Fruit fly (Drosophila melanogaster): Measurements from ENCODE around the gene lsn.
A peak's percentile ranks its signal among the peaks of the same experiment; 100 is the strongest.

Gene lsn

DNA sequence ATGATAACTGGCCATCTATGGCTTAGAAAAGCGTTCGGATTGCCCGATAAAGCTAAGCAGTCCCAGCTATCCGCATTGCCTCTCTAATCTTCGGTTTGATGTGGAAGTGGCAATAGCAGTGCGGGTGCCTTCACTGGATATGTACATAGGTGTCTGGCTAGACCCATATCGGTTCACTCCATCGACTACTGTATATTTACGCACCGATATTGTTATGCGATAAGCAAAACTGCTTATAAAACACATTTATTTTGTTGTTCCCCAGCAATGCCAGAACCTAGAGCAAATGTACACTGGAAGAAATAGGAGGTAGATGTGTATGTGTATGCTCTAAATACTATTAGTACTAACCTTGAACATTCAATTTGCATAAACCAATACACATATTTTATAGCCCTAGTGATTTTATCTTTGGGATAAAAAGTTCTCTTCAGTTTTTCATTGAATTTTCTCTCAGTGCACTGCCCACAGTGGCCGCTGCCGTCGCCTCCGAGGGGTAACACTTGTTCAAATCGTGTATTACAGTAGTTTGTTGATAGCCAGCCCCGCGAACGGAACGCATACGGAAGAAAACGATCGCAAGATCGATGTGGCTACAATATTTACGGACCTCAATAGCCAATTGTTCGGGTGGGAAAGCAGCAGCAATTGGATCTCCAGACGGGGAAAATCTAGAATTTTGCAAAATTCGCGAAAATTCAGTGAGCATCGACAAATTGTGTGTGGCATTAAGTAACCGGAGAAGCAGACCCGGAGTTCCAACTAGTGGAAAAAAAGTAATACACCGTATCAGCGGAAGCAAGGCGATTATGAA, 5.4 kb downstream of the lsn start, which contains the start of gene CG31431 (continued):
- peak; percentile 94 for TF ChIP-seq tup (GFP tag; optimal IDR thresholded peaks at IDR 0.05)
- peak; percentile 98 for TF ChIP-seq CG2678 (tag; optimal IDR thresholded peaks at IDR 0.05)
- TF ChIP-seq gt (GFP tag; IDR thresholded peaks at IDR 0.05) = peak; percentile 88
- peak; percentile 90 for TF ChIP-seq Spps (tag; optimal IDR thresholded peaks at IDR 0.05)
- peak; percentile 79 for TF ChIP-seq crol (GFP tag; IDR thresholded peaks at IDR 0.05)
- TF ChIP-seq sqz (GFP tag; optimal IDR thresholded peaks at IDR 0.05) = peak; percentile 92
- TF ChIP-seq fd3F (GFP tag; optimal IDR thresholded peaks at IDR 0.05) = peak; percentile 96
- TF ChIP-seq CG12942 (GFP tag; optimal IDR thresholded peaks at IDR 0.05) = peak; percentile 95
- TF ChIP-seq CG33213 (GFP tag; optimal IDR thresholded peaks at IDR 0.05) = peak; percentile 97
- peak; percentile 97 for TF ChIP-seq so (GFP tag; IDR thresholded peaks at IDR 0.05)
- peak; percentile 77 for TF ChIP-seq CG30020 (tag; optimal IDR thresholded peaks at IDR 0.05)
- peak; percentile 96 for TF ChIP-seq CG12155 (GFP tag; optimal IDR thresholded peaks at IDR 0.05)
- TF ChIP-seq CG10959 (GFP tag; IDR thresholded peaks at IDR 0.05) = peak; percentile 95
- TF ChIP-seq CG43689 (GFP tag; IDR thresholded peaks at IDR 0.05) = peak; percentile 95
- TF ChIP-seq CG6272 (GFP tag; IDR thresholded peaks at IDR 0.05) = peak; percentile 94
- TF ChIP-seq knrl (GFP tag; IDR thresholded peaks at IDR 0.05; ENCODE audit: partially characterized antibody) = no peak
- TF ChIP-seq CG10543 (GFP tag; optimal IDR thresholded peaks at IDR 0.05) = peak; percentile 97
- TF ChIP-seq Dip3 (GFP tag; optimal IDR thresholded peaks at IDR 0.05) = peak; percentile 97
- peak; percentile 95 for TF ChIP-seq CG31224 (GFP tag; IDR thresholded peaks at IDR 0.05)
- TF ChIP-seq lilli (GFP tag; optimal IDR thresholded peaks at IDR 0.05) = peak; percentile 98
- no peak for TF ChIP-seq Bgb (GFP tag; IDR thresholded peaks at IDR 0.05; ENCODE audit: partially characterized antibody)
- TF ChIP-seq CG2120 (GFP tag; optimal IDR thresholded peaks at IDR 0.05) = peak; percentile 99
- TF ChIP-seq nerfin-2 (GFP tag; IDR thresholded peaks at IDR 0.05; ENCODE audit: partially characterized antibody) = no peak
- peak; percentile 90 for TF ChIP-seq CG8359 (GFP tag; optimal IDR thresholded peaks at IDR 0.05; ENCODE audit: borderline replicate concordance)
- peak; percentile 89 for TF ChIP-seq gcm2 (GFP tag; optimal IDR thresholded peaks at IDR 0.05)
- peak; percentile 97 for TF ChIP-seq Side (GFP tag; optimal IDR thresholded peaks at IDR 0.05)
- TF ChIP-seq peb (GFP tag; IDR thresholded peaks at IDR 0.05) = peak; percentile 90
- no peak for TF ChIP-seq inv (GFP tag; IDR thresholded peaks at IDR 0.05; ENCODE audit: partially characterized antibody)
- TF ChIP-seq Elba2 (GFP tag; optimal IDR thresholded peaks at IDR 0.05) = peak; percentile 41
- peak; percentile 96 for TF ChIP-seq CG18476 (GFP tag; optimal IDR thresholded peaks at IDR 0.05)
- TF ChIP-seq btn (GFP tag; optimal IDR thresholded peaks at IDR 0.05) = peak; percentile 91
- peak; percentile 97 for TF ChIP-seq CG12391 (tag; optimal IDR thresholded peaks at IDR 0.05)
- TF ChIP-seq CG5953 (GFP tag; IDR thresholded peaks at IDR 0.05) = peak; percentile 86
- peak; percentile 94 for TF ChIP-seq CG10462 (GFP tag; optimal IDR thresholded peaks at IDR 0.05)
- TF ChIP-seq CG17359 (tag; optimal IDR thresholded peaks at IDR 0.05) = peak; percentile 97
- TF ChIP-seq CG2875 (GFP tag; optimal IDR thresholded peaks at IDR 0.05) = peak; percentile 92
- peak; percentile 94 for TF ChIP-seq Ravus (GFP tag; IDR thresholded peaks at IDR 0.05)
- peak; percentile 89 for TF ChIP-seq ssp (GFP tag; IDR thresholded peaks at IDR 0.05)
- TF ChIP-seq CG9932 (GFP tag; IDR thresholded peaks at IDR 0.05) = peak; percentile 96
- TF ChIP-seq Hr78 (GFP tag; optimal IDR thresholded peaks at IDR 0.05) = peak in 1 of 2 experiments; percentile 76
- peak; percentile 99 for TF ChIP-seq CG7839 (tag; optimal IDR thresholded peaks at IDR 0.05)
- TF ChIP-seq tin (GFP tag; optimal IDR thresholded peaks at IDR 0.05) = peak; percentile 97
- peak; percentile 97 for TF ChIP-seq ara (GFP tag; IDR thresholded peaks at IDR 0.05)
- peak; percentile 96 for TF ChIP-seq CG14050 (GFP tag; IDR thresholded peaks at IDR 0.05)
- no peak for TF ChIP-seq CG8478 (optimal IDR thresholded peaks at IDR 0.05)
- peak; percentile 98 for TF ChIP-seq tgo (GFP tag; IDR thresholded peaks at IDR 0.05)
- TF ChIP-seq ems (GFP tag; optimal IDR thresholded peaks at IDR 0.05) = peak; percentile 97
- peak; percentile 95 for TF ChIP-seq stc (GFP tag; IDR thresholded peaks at IDR 0.05)
- TF ChIP-seq CG30403 (GFP tag; optimal IDR thresholded peaks at IDR 0.05) = peak; percentile 97
- TF ChIP-seq da (GFP tag; optimal IDR thresholded peaks at IDR 0.05) = peak; percentile 93
